Worm (Caenorhabditis elegans) whole organism, late embryonic: Measurements from ENCODE around the gene gcy-21.

Experiments used
- C08G9.2 ChIP-seq: sonication (generic microtip); optimal IDR thresholded peaks from 2 replicates; lab custom pipeline; 2016; ENCODE audit warnings: mild to moderate bottlenecking, missing genetic modification characterization, moderate library complexity, missing compliant biosample characterization
- ceh-19 ChIP-seq: fragments of 200-800 bp; sonication (Bioruptor generic); optimal IDR thresholded peaks from 2 replicates; lab custom pipeline; 2018; ENCODE audit warnings: mild to moderate bottlenecking, missing genetic modification characterization, missing compliant biosample characterization
- dmd-4 ChIP-seq: sonication (generic microtip); optimal IDR thresholded peaks from 2 replicates; lab custom pipeline; 2016; ENCODE audit warnings: borderline replicate concordance, missing genetic modification characterization, missing compliant biosample characterization
- nfya-1 ChIP-seq: sonication (generic microtip); optimal IDR thresholded peaks from 2 replicates; lab custom pipeline; 2017; ENCODE audit warnings: missing genetic modification characterization, mild to moderate bottlenecking, missing compliant biosample characterization, antibody characterized with exemption, moderate library complexity
- nhr-11 ChIP-seq: fragments of 150-350 bp; optimal IDR thresholded peaks from 2 replicates; lab custom pipeline; 2014; ENCODE audit warnings: missing biosample characterization, missing genetic modification characterization
- pqm-1 ChIP-seq: sonication (generic microtip); optimal IDR thresholded peaks from 2 replicates; lab custom pipeline; 2016; ENCODE audit warnings: missing genetic modification characterization, missing compliant biosample characterization
- rnt-1 ChIP-seq: sonication (generic microtip); optimal IDR thresholded peaks from 2 replicates; lab custom pipeline; 2016; ENCODE audit warnings: missing genetic modification characterization, missing compliant biosample characterization
- sox-4 ChIP-seq: sonication (generic microtip); optimal IDR thresholded peaks from 2 replicates; lab custom pipeline; 2017; ENCODE audit warnings: mild to moderate bottlenecking, missing genetic modification characterization, inconsistent platforms, missing compliant biosample characterization
- syd-9 ChIP-seq: sonication (generic microtip); optimal IDR thresholded peaks from 2 replicates; lab custom pipeline; 2016; ENCODE audit warnings: mild to moderate bottlenecking, missing genetic modification characterization, moderate library complexity, missing compliant biosample characterization

DNA sequence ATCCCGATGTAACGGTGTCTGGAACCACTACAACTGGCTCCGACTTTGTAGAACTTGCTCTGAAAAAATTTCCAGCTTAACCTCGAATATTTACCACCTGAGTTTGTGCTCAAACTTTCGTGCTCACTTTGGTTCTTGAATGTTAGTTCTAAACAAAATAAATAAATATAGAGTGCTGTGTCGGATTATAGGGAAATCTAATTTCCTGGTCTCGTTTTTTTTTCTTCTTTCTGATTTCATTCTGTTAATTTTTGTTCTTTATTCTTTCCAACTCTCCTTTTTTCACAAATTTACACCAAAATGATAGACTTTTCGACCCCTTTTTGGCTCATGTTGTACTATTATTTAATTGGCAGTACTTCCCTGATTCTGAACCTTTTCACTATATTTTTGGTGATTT is 30.2 kb upstream of the gcy-21 start, which contains the start of gene sri-37:
- TF ChIP-seq nfya-1 (tag; lab: Kevin White, UChicago) (no peak), dmd-4 (no peak), sox-4 (tag; lab: Kevin White, UChicago) (no peak), C08G9.2 (tag; lab: Kevin White, UChicago) (no peak), syd-9 (tag; lab: Kevin White, UChicago) (no peak), ceh-19 (GFP tag; lab: Kevin White, UChicago) (no peak), nhr-11 (tag; lab: Kevin White, UChicago) (no peak), pqm-1 (tag; lab: Kevin White, UChicago) (no peak), rnt-1 (tag; lab: Kevin White, UChicago) (no peak)
